Worm (Caenorhabditis elegans) whole organism, young adult: ENCODE measurements around the gene his-6.

Source experiments
- B0035.1 ChIP-seq: sonication (generic microtip); optimal IDR thresholded peaks from 2 replicates; lab custom pipeline; 2016; ENCODE audit warnings: missing genetic modification characterization, mild to moderate bottlenecking, missing compliant biosample characterization, missing genotype, missing genetic modification reagents
- B0261.1 ChIP-seq: sonication (generic microtip); optimal IDR thresholded peaks from 2 replicates; lab custom pipeline; 2016; ENCODE audit warnings: mild to moderate bottlenecking, missing genetic modification characterization, moderate library complexity, missing compliant biosample characterization
- C06A6.2 ChIP-seq: fragments of 200-800 bp; sonication (Bioruptor generic); conservative IDR thresholded peaks from 2 replicates; pipeline ENCODE4 v1.3.6; 2022; ENCODE audit warnings: missing genetic modification characterization, missing compliant biosample characterization
- F23B12.7 ChIP-seq: sonication (generic microtip); optimal IDR thresholded peaks from 2 replicates; lab custom pipeline; 2017; ENCODE audit warnings: missing genetic modification characterization, mild to moderate bottlenecking, missing compliant biosample characterization, antibody characterized with exemption, moderate library complexity; ENCODE audit not compliant: insufficient read depth
- F33H1.4 ChIP-seq: fragments of 200-800 bp; sonication (Bioruptor generic); IDR thresholded peaks from 2 replicates; pipeline ENCODE4 v1.3.6; 2022; ENCODE audit warnings: missing genetic modification reagents, missing genetic modification characterization, missing compliant biosample characterization
- F57A8.1 ChIP-seq: fragments of 200-800 bp; sonication (Bioruptor generic); optimal IDR thresholded peaks from 2 replicates; lab custom pipeline; 2018; ENCODE audit warnings: mild to moderate bottlenecking, missing genetic modification characterization, moderate library complexity, missing compliant biosample characterization
- K12H6.12 ChIP-seq: fragments of 200-800 bp; sonication (Bioruptor generic); optimal IDR thresholded peaks from 2 replicates; lab custom pipeline; 2018; ENCODE audit warnings: mild to moderate bottlenecking, missing genetic modification characterization, missing compliant biosample characterization
- T26A5.8 ChIP-seq: sonication (generic microtip); optimal IDR thresholded peaks from 2 replicates; lab custom pipeline; 2016; ENCODE audit warnings: missing genetic modification characterization, missing compliant biosample characterization
- Y53F4B.3 ChIP-seq: fragments of 200-800 bp; sonication (Bioruptor generic); IDR thresholded peaks from 2 replicates; pipeline ENCODE4 v1.3.6; 2022; ENCODE audit warnings: missing genetic modification reagents, missing genetic modification characterization, missing compliant biosample characterization
- attf-3 ChIP-seq: fragments of 200-800 bp; sonication (Bioruptor generic); conservative IDR thresholded peaks from 2 replicates; pipeline ENCODE4 v1.3.6; 2022; ENCODE audit warnings: missing genetic modification reagents, missing genetic modification characterization, missing compliant biosample characterization
- bed-2 ChIP-seq: fragments of 200-800 bp; sonication (Bioruptor generic); IDR thresholded peaks from 2 replicates; pipeline ENCODE4 v1.3.6; 2022; ENCODE audit warnings: missing genetic modification reagents, missing genetic modification characterization, missing compliant biosample characterization
- ccch-3 ChIP-seq: fragments of 200-800 bp; sonication (Bioruptor generic); optimal IDR thresholded peaks from 2 replicates; lab custom pipeline; 2018; ENCODE audit warnings: mild to moderate bottlenecking, missing genetic modification characterization, missing compliant biosample characterization
- egrh-3 ChIP-seq: fragments of 200-800 bp; sonication (Bioruptor generic); IDR thresholded peaks from 2 replicates; pipeline ENCODE4 v1.3.6; 2022; ENCODE audit warnings: missing genetic modification reagents, missing genetic modification characterization, missing compliant biosample characterization
- gei-17 ChIP-seq: fragments of 200-800 bp; sonication (Bioruptor generic); optimal IDR thresholded peaks from 2 replicates; lab custom pipeline; 2018; ENCODE audit warnings: mild to moderate bottlenecking, missing genetic modification characterization, missing compliant biosample characterization
- hlh-26 ChIP-seq: fragments of 200-800 bp; sonication (Bioruptor generic); conservative IDR thresholded peaks from 2 replicates; pipeline ENCODE4 v1.3.6; 2022; ENCODE audit warnings: missing genetic modification reagents, missing genetic modification characterization, missing compliant biosample characterization
- madf-3 ChIP-seq: fragments of 200-800 bp; sonication (Bioruptor generic); IDR thresholded peaks from 2 replicates; pipeline ENCODE4 v1.3.6; 2022; ENCODE audit warnings: missing genetic modification reagents, missing genetic modification characterization, missing compliant biosample characterization
- madf-6 ChIP-seq: fragments of 200-800 bp; sonication (Bioruptor generic); IDR thresholded peaks from 2 replicates; pipeline ENCODE4 v1.3.6; 2022; ENCODE audit warnings: missing genetic modification reagents, missing genetic modification characterization, missing compliant biosample characterization
- madf-8 ChIP-seq: fragments of 200-800 bp; sonication (Bioruptor generic); conservative IDR thresholded peaks from 2 replicates; pipeline ENCODE4 v1.3.6; 2022; ENCODE audit warnings: missing genetic modification reagents, missing genetic modification characterization, missing compliant biosample characterization
- mcd-1 ChIP-seq: fragments of 200-800 bp; sonication (Bioruptor generic); IDR thresholded peaks from 2 replicates; pipeline ENCODE4 v1.3.6; 2022; ENCODE audit warnings: missing genetic modification reagents, missing genetic modification characterization, missing compliant biosample characterization
- mes-4 ChIP-seq: sonication (generic microtip); optimal IDR thresholded peaks from 2 replicates; lab custom pipeline; 2016; ENCODE audit warnings: missing genotype, missing genetic modification characterization, missing compliant biosample characterization
- nfya-1 ChIP-seq: sonication (generic microtip); optimal IDR thresholded peaks from 2 replicates; lab custom pipeline; 2017; ENCODE audit warnings: antibody characterized with exemption, missing compliant biosample characterization, missing genetic modification characterization, borderline replicate concordance; ENCODE audit not compliant: insufficient read depth
- nhr-120 ChIP-seq: fragments of 200-800 bp; sonication (Bioruptor generic); IDR thresholded peaks from 2 replicates; pipeline ENCODE4 v1.3.6; 2022; ENCODE audit warnings: missing genetic modification characterization, missing compliant biosample characterization
- nhr-90 ChIP-seq: sonication (generic microtip); optimal IDR thresholded peaks from 2 replicates; lab custom pipeline; 2016; ENCODE audit warnings: missing genotype, mild to moderate bottlenecking, missing genetic modification characterization, missing compliant biosample characterization
- snpc-1.1 ChIP-seq: sonication (generic microtip); optimal IDR thresholded peaks from 2 replicates; lab custom pipeline; 2017; ENCODE audit warnings: missing genetic modification characterization, mild to moderate bottlenecking, missing compliant biosample characterization, antibody characterized with exemption, moderate library complexity, missing genotype, missing genetic modification reagents; ENCODE audit not compliant: insufficient read depth
- snpc-3.4 ChIP-seq: sonication (generic microtip); optimal IDR thresholded peaks from 2 replicates; lab custom pipeline; 2017; ENCODE audit warnings: missing genetic modification characterization, mild to moderate bottlenecking, missing compliant biosample characterization, antibody characterized with exemption, moderate library complexity, missing genotype, missing genetic modification reagents
- snpc-4 ChIP-seq, 5 experiments: fragments of 150-350 bp in 1 of 5; sonication (generic microtip) in 4 of 5; optimal IDR thresholded peaks; 2 replicates each; lab custom pipeline; 2014 to 2018; ENCODE audit warnings: missing genetic modification characterization in 5 of 5, missing biosample characterization in 3 of 5, antibody characterized with exemption in 2 of 5, mild to moderate bottlenecking in 2 of 5, missing compliant biosample characterization in 2 of 5, missing genotype in 2 of 5, moderate library complexity in 2 of 5, missing genetic modification reagents in 1 of 5
- zfh-2 ChIP-seq: fragments of 200-800 bp; sonication (Bioruptor generic); conservative IDR thresholded peaks from 2 replicates; pipeline ENCODE4 v1.3.6; 2022; ENCODE audit warnings: missing genetic modification reagents, missing genetic modification characterization, missing compliant biosample characterization
- zim-3 ChIP-seq: sonication (generic microtip); optimal IDR thresholded peaks from 2 replicates; lab custom pipeline; 2017; ENCODE audit warnings: mild to moderate bottlenecking, missing genetic modification characterization, moderate library complexity, missing compliant biosample characterization
- ztf-6 ChIP-seq: fragments of 200-800 bp; sonication (Bioruptor generic); IDR thresholded peaks from 2 replicates; pipeline ENCODE4 v1.3.6; 2022; ENCODE audit warnings: missing genetic modification reagents, missing genetic modification characterization, missing compliant biosample characterization

Gene his-6

ce11 chrV:8558826-8559225, 24.0 kb upstream of the his-6 start:
- TF ChIP-seq snpc-4 (GFP tag; optimal IDR thresholded peaks at IDR 0.05; lab: Kevin White, UChicago) (peak; percentile 27), snpc-4 (tag; optimal IDR thresholded peaks at IDR 0.05; lab: Kevin White, UChicago) (peak in 3 of 4 experiments; percentile 38 to 94 (median 86)), snpc-1.1 (tag; lab: Kevin White, UChicago) (peak; percentile 35), snpc-3.4 (tag; lab: Kevin White, UChicago) (peak; percentile 6)

ce11 chrV:8555955-8556354, 21.2 kb upstream of the his-6 start:
- TF ChIP-seq gei-17 (no peak), mcd-1 (GFP tag; lab: Robert Waterston, UW) (no peak)

DNA sequence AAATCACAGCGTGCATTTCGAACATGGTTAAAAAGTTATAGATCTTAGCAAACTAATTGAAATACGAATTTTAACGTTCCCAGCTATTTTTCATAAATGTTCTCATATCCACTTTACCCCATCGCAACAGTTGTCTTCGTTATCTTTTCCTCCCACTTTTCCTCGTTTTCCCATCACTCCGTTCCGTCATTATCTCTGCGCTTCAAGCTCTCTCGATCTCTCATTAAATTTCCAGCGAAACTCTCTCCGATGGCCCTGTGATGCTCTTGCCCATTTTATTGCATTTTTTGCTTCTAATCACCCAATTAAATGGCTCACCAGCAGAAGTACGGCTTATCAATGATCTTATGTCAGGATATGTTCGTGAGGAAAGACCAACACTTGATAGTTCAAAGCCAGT, 17.7 kb upstream of the his-6 start, which contains the start of gene acr-15:
Gene acr-15 (plus strand): TSS at position 236 of the 400 bp plus-strand sequence.
- TF ChIP-seq madf-3 (GFP tag; lab: Robert Waterston, UW) (0 out of 2 replicates have a peak, but pooled peaks have one; percentile 44), attf-3 (no peak)
- TF ChIP-seq, all 124 proteins: peak for 1

ce11 chrV:8548989-8549388, 14.2 kb upstream of the his-6 start, which contains the start of gene stdh-4:
TSS of gene stdh-4 (plus strand) at chrV:8549289.
- TF ChIP-seq madf-8 (GFP tag; lab: Robert Waterston, UW), result no peak
- TF ChIP-seq zim-3 (tag; lab: Kevin White, UChicago), result no peak
- TF ChIP-seq madf-6 (GFP tag; lab: Robert Waterston, UW), result no peak
- TF ChIP-seq madf-3 (GFP tag; lab: Robert Waterston, UW), result no peak
- TF ChIP-seq K12H6.12 (tag; lab: Kevin White, UChicago), result no peak
- TF ChIP-seq B0261.1, result no peak
- TF ChIP-seq mes-4 (tag; lab: Kevin White, UChicago), result no peak
- TF ChIP-seq C06A6.2, result no peak

DNA sequence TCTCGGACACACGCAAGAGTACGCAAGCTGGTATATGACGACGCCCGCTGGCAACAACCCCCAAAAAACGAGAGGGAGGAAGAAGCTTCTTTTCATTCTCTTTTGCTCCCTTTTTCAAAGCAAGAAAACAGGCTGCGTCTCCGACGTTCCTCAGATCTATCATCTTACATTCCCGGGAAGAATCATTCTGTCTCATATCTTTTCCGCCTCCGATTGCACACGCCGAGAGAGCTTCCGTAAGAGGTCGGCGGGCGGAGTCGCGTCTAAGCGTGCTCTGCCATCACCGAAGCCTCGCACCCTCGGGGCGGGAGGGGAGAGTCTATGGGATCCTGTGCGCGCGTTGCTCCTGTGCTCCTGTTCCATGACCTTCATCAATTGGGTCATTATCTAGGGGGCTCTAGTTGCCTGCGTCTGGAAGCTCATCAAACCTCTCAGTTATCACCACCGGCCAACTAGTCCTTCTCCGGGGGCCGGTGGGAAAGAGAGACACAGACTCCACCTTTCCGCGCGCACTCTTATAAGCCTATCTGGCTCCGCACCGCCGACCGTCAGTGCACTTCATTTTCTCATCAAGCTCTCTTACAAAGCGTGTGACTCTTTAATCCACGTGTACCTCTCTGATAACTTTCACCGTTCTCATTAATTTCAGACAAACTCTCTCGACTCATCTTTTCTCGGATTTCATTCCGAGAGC, 10.9 kb upstream of the his-6 start, which contains the start of the genes slc-17.8 and asns-1:
Gene slc-17.8 (minus strand): TSS at position 51 of the 694 bp plus-strand sequence.
Gene asns-1 (plus strand): TSS at position 644 of the 694 bp plus-strand sequence.
- TF ChIP-seq zfh-2 (GFP tag; lab: Robert Waterston, UW) (peak; percentile 84), B0035.1 (tag; lab: Kevin White, UChicago) (no peak), F57A8.1 (GFP tag; lab: Kevin White, UChicago) (peak; percentile 11), egrh-3 (GFP tag; lab: Robert Waterston, UW) (peak; percentile 69; the same call in 1 of the 2 replicates)

DNA sequence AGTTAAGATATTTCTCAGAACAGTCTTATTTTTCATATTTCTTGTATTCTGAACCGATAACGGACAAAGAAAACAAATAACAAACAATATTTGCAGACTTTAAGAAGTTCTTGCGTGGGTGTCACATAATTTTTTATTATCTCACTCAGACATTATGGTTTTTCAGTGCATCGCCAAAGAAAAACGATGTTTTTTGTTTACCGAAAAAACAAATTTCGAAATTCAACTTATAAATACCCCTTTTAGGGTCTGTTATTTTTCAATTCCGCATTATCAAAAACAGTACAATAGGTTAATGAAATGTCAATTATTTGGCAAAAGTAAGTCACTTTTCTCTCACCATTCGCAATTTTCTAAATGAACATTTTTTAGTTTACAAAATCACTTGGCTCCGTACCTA, 2.3 kb upstream of the his-6 start, which contains the start of gene otpl-4:
Gene otpl-4 (plus strand): TSS at position 301 of the 400 bp plus-strand sequence.
- TF ChIP-seq ccch-3 (no peak), nhr-120 (GFP tag; lab: Robert Waterston, UW) (no peak), F23B12.7 (no peak), Y53F4B.3 (GFP tag; lab: Robert Waterston, UW) (no peak)

- TF ChIP-seq ztf-6 (GFP tag; lab: Robert Waterston, UW) (no peak), hlh-26 (no peak), F33H1.4 (GFP tag; lab: Robert Waterston, UW) (no peak), ccch-3 (no peak), nfya-1 (no peak), C06A6.2 (no peak), bed-2 (GFP tag; lab: Robert Waterston, UW) (no peak), T26A5.8 (tag; lab: Kevin White, UChicago) (no peak), nhr-90 (no peak), F23B12.7 (no peak)
Measured at ce11 chrV:8536213-8536612, 1.4 kb upstream of the his-6 start, which contains the start of gene his-39. TSS of gene his-39 (plus strand) at chrV:8536513.
